Fruit fly (Drosophila melanogaster): ENCODE measurements around the gene CG6179.
A peak's percentile ranks its signal among the peaks of the same experiment; 100 is the strongest.

The CG6179 gene

DNA sequence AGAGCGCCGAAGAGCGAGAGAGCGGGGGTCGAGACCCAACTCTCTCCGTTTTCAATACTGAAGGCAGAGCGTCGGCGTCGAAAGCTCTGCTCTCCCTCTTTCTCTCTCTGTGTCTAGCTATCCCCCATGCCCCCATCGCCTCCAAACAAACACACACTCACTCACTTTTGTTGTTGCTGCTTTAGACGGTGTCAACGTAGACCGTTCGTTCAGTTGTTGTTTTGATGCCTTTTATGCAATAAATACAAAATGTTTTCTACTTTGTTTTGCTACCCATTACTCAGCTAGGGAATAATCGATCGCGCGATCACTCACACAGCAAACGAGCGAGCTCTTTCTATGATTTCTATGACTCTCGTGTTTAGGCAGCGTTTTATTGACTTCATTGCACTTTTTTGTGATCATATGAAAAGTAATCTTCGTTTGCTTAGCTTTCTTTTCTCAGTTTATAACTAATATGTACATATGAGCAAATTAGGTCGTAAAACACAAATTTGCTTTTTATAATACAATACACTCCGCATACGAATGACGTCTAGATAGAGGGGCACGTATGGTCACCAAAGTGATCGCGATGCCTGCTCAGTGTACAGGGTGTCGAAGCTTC is 24.9 kb downstream of the CG6179 start (continued):
- TF ChIP-seq pdm3 (GFP tag; optimal IDR thresholded peaks at IDR 0.05) (no peak), fkh (GFP tag; optimal IDR thresholded peaks at IDR 0.05) (peak; percentile 59), CG11902 (GFP tag; optimal IDR thresholded peaks at IDR 0.05) (no peak)

DNA sequence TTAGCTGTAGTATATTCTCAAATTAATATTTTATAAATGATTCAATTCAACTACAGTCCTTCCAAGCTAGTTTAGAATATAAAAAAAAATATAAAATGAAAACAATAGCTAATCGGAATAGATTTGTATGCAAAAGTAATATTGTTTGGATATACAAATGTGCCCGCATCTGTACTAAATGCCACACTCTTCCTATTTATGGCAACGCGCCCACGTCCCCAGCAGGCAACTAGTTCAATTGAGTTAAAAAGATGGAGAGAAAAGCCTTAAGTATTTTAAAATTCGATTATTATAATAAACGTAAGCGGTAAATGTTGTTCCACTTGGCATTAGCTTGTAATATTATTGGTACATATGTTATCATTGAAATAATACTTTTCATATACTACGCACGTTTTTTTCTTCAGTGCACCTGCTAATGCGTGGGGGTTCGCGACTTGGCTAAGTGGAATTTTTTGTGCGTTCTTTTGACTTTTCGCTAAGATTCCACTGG is 25.7 kb downstream of the CG6179 start:
- no peak for TF ChIP-seq fd85E (GFP tag; optimal IDR thresholded peaks at IDR 0.05)
- no peak for TF ChIP-seq vri (GFP tag; optimal IDR thresholded peaks at IDR 0.05)
- peak; percentile 72 for TF ChIP-seq CG6276 (GFP tag; optimal IDR thresholded peaks at IDR 0.05)
- peak; percentile 79 for TF ChIP-seq Eip78C (GFP tag)
- peak; percentile 5 for TF ChIP-seq esn (GFP tag; optimal IDR thresholded peaks at IDR 0.05)
- peak; percentile 19 for TF ChIP-seq CG3919 (GFP tag; optimal IDR thresholded peaks at IDR 0.05)
- TF ChIP-seq cyc (GFP tag; optimal IDR thresholded peaks at IDR 0.05), result no peak
- TF ChIP-seq CG34406 (GFP tag; optimal IDR thresholded peaks at IDR 0.05), result no peak
- TF ChIP-seq Ets96B (tag; optimal IDR thresholded peaks at IDR 0.05), result peak; percentile 33
- no peak for TF ChIP-seq CG6854 (GFP tag; optimal IDR thresholded peaks at IDR 0.05)
- peak; percentile 59 for TF ChIP-seq pdm3 (GFP tag; optimal IDR thresholded peaks at IDR 0.05)
- peak in 1 of 2 experiments; percentile 66 for TF ChIP-seq salr (GFP tag; optimal IDR thresholded peaks at IDR 0.05)
- no peak for TF ChIP-seq fkh (GFP tag; optimal IDR thresholded peaks at IDR 0.05)
- peak; percentile 48 for TF ChIP-seq OdsH (GFP tag; optimal IDR thresholded peaks at IDR 0.05)
- peak; percentile 11 for TF ChIP-seq CG8632 (GFP tag; optimal IDR thresholded peaks at IDR 0.05)
- peak; percentile 9; the same call in 1 of the 2 replicates for TF ChIP-seq Gug (GFP tag; IDR thresholded peaks at IDR 0.05)
- TF ChIP-seq CG6792 (GFP tag; optimal IDR thresholded peaks at IDR 0.05), result no peak
- no peak for TF ChIP-seq Smox (GFP tag; optimal IDR thresholded peaks at IDR 0.05)
- TF ChIP-seq Sox102F (GFP tag; optimal IDR thresholded peaks at IDR 0.05), result peak; percentile 6
- TF ChIP-seq dac (GFP tag; optimal IDR thresholded peaks at IDR 0.05), result peak; percentile 55
- TF ChIP-seq Hr39 (GFP tag; optimal IDR thresholded peaks at IDR 0.05), result peak; percentile 3
- peak; percentile 80 for TF ChIP-seq CG15336 (GFP tag; IDR thresholded peaks at IDR 0.05)
- no peak for TF ChIP-seq Blimp-1 (GFP tag; optimal IDR thresholded peaks at IDR 0.05)
- peak; percentile 78 for TF ChIP-seq CG4318 (GFP tag; optimal IDR thresholded peaks at IDR 0.05)
- no peak for TF ChIP-seq dsx (GFP tag; optimal IDR thresholded peaks at IDR 0.05; ENCODE audit: poor library complexity, severe bottlenecking)
- TF ChIP-seq Eip75B (GFP tag; optimal IDR thresholded peaks at IDR 0.05), result peak; percentile 1
- TF ChIP-seq Met (GFP tag; optimal IDR thresholded peaks at IDR 0.05), result peak; percentile 16
- peak; percentile 9 for TF ChIP-seq CG10669 (GFP tag; optimal IDR thresholded peaks at IDR 0.05)
- TF ChIP-seq net (GFP tag; optimal IDR thresholded peaks at IDR 0.05), result peak; percentile 45
- no peak for TF ChIP-seq CG9139 (GFP tag; optimal IDR thresholded peaks at IDR 0.05)
- TF ChIP-seq CG8319 (GFP tag; optimal IDR thresholded peaks at IDR 0.05), result no peak
- TF ChIP-seq acj6 (GFP tag; optimal IDR thresholded peaks at IDR 0.05), result peak; percentile 29
- TF ChIP-seq achi (GFP tag; optimal IDR thresholded peaks at IDR 0.05), result peak; percentile 26
- TF ChIP-seq CG32006 (GFP tag; optimal IDR thresholded peaks at IDR 0.05), result peak; percentile 85
- peak; percentile 72 for TF ChIP-seq CG8119 (GFP tag; IDR thresholded peaks at IDR 0.05)
- TF ChIP-seq CG31627 (GFP tag; optimal IDR thresholded peaks at IDR 0.05), result no peak
- TF ChIP-seq CG7368 (GFP tag; optimal IDR thresholded peaks at IDR 0.05), result no peak
- peak; percentile 22; the same call in 1 of the 2 replicates for TF ChIP-seq CG11294 (GFP tag; IDR thresholded peaks at IDR 0.05)
- TF ChIP-seq Eip93F (GFP tag; optimal IDR thresholded peaks at IDR 0.05), result no peak
- peak; percentile 55; the same call in 1 of the 3 replicates for TF ChIP-seq CG6163 (GFP tag; IDR thresholded peaks at IDR 0.05)
- no peak for TF ChIP-seq Hr38 (GFP tag; optimal IDR thresholded peaks at IDR 0.05)
- TF ChIP-seq Sox15 (GFP tag; optimal IDR thresholded peaks at IDR 0.05), result no peak
- no peak for TF ChIP-seq Ets21C (GFP tag; optimal IDR thresholded peaks at IDR 0.05)
- TF ChIP-seq spab (GFP tag; optimal IDR thresholded peaks at IDR 0.05), result peak; percentile 5
- TF ChIP-seq svp (GFP tag), result peak; percentile 41
- no peak for TF ChIP-seq lz (GFP tag; optimal IDR thresholded peaks at IDR 0.05)
- no peak for TF ChIP-seq CG1621 (tag; optimal IDR thresholded peaks at IDR 0.05)
- peak; percentile 26 for TF ChIP-seq CG16779 (tag; optimal IDR thresholded peaks at IDR 0.05)
